Worm (Caenorhabditis elegans): ENCODE measurements around the gene bcmo-1.

ce11 chrII:12878071-12878668 is 47.7 kb downstream of the bcmo-1 start, which contains the start of gene gsy-1:
- TF ChIP-seq pqm-1 (tag; optimal IDR thresholded peaks at IDR 0.05) (no peak), lin-13 (GFP tag; optimal IDR thresholded peaks at IDR 0.05) (no peak), mdl-1 (tag; optimal IDR thresholded peaks at IDR 0.05) (no peak), mep-1 (tag; optimal IDR thresholded peaks at IDR 0.05) (no peak), ceh-82 (tag; optimal IDR thresholded peaks at IDR 0.05) (no peak), skn-1 (tag; optimal IDR thresholded peaks at IDR 0.05) (no peak)
